Fruit fly (Drosophila melanogaster) whole organism: ENCODE measurements around the gene CG13086.

Source experiments
- EcR ChIP-seq, 2 experiments: fragments of >200 bp; optimal IDR thresholded peaks; 2 replicates each; lab custom pipeline; 2017; ENCODE audit warnings: missing biosample characterization in 2 of 2, missing genetic modification characterization in 2 of 2, missing genetic modification reagents in 2 of 2
- pan ChIP-seq: fragments of >200 bp; optimal IDR thresholded peaks from 2 replicates; lab custom pipeline; 2017
- psq ChIP-seq: fragments of >200 bp; optimal IDR thresholded peaks from 2 replicates; lab custom pipeline; 2017
- usp ChIP-seq: fragments of >200 bp; optimal IDR thresholded peaks from 2 replicates; lab custom pipeline; 2017; ENCODE audit warnings: missing biosample characterization, missing genetic modification characterization, mixed read lengths

- TF ChIP-seq psq (lab: Kevin White, UChicago) (no peak), EcR (GFP tag; optimal IDR thresholded peaks at IDR 0.05; lab: Kevin White, UChicago) (no peak), usp (GFP tag; lab: Kevin White, UChicago) (no peak), pan (lab: Kevin White, UChicago) (no peak)
These were observed 35.6 kb upstream of the CG13086 start for dm6 chr2L:19328610-19329009.
